Fruit fly (Drosophila melanogaster) whole organism, pupa: ENCODE data around the gene Ak1.

Source experiments
- CG4496 ChIP-seq: fragments of 200-800 bp; sonication (Bioruptor generic); IDR thresholded peaks from 3 replicates; pipeline ENCODE4 v1.3.6; 2022; ENCODE audit warnings: missing biosample characterization, missing genetic modification characterization
- CG9948 ChIP-seq: fragments of 200-800 bp; sonication (Bioruptor generic); optimal IDR thresholded peaks from 2 replicates; lab custom pipeline; 2018; ENCODE audit warnings: missing biosample characterization, mild to moderate bottlenecking, missing genetic modification characterization, moderate library complexity
- fd96Ca ChIP-seq: fragments of 200-800 bp; sonication (Bioruptor generic); IDR thresholded peaks from 3 replicates; pipeline ENCODE4 v1.3.6; 2022; ENCODE audit warnings: missing biosample characterization, missing genetic modification characterization

DNA sequence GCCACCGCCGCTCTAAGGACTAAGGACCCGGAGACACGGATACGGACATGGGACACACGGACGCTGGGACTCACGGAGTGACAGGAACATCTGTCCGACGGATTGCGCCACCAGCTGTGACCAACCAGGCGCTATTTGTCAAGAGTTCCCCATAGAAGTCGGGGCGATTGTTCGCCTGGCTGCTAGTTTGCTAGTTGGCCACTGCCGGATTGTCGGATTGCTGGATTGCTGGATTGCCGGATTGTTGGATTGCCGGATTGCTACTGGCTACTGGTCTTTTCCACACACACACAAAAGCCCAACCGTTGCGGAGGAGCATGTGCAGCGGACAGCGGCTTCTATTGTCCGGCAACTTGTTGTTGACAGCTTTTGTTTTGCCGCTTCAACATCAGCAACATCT lies 23.3 kb upstream of the Ak1 start:
- TF ChIP-seq CG9948 (tag; lab: Kevin White, UChicago) (no peak), fd96Ca (GFP tag; lab: Robert Waterston, UW) (no peak), CG4496 (GFP tag; lab: Robert Waterston, UW) (no peak)
